Worm (Caenorhabditis elegans): ENCODE results near the gene T09F5.2.
"Not testable (repeated sequence)": the region's sequence is repeated elsewhere in the genome, so short reads cannot be mapped to it uniquely, and the experiment has no call there.

The T09F5.2 gene

ce11 chrV:15150661-15151060 is at the start of gene T09F5.2:
Gene T09F5.2 (plus strand): TSS chrV:15150961.
- no peak for TF ChIP-seq unc-62 (GFP tag; optimal IDR thresholded peaks at IDR 0.05)

ce11 chrV:15105893-15106598 is 44.7 kb upstream of the T09F5.2 start, which contains the start of gene C01G10.14:
Gene C01G10.14 (minus strand): TSS chrV:15105943.
- TF ChIP-seq unc-62 (GFP tag; optimal IDR thresholded peaks at IDR 0.05) = not testable (repeated sequence)

ce11 chrV:15109260-15109659 is 41.5 kb upstream of the T09F5.2 start, which contains the start of gene Y75B12A.2:
Gene Y75B12A.2 (plus strand): TSS chrV:15109560.
- TF ChIP-seq unc-62 (GFP tag; optimal IDR thresholded peaks at IDR 0.05) = no peak

ce11 chrV:15111660-15112059 is 39.1 kb upstream of the T09F5.2 start, which contains the start of gene T01G5.7:
Gene T01G5.7 (plus strand): TSS chrV:15111960.
- no peak for TF ChIP-seq unc-62 (GFP tag; optimal IDR thresholded peaks at IDR 0.05)

ce11 chrV:15113992-15114391 is 36.8 kb upstream of the T09F5.2 start, which contains the start of gene T01G5.6:
Gene T01G5.6 (minus strand): TSS chrV:15114092.
- no peak for TF ChIP-seq unc-62 (GFP tag; optimal IDR thresholded peaks at IDR 0.05)

- TF ChIP-seq unc-62 (GFP tag; optimal IDR thresholded peaks at IDR 0.05) = not testable (repeated sequence)
These were observed 34.8 kb upstream of the T09F5.2 start, which contains the start of gene T01G5.8 for ce11 chrV:15115968-15116367. Gene T01G5.8 (plus strand): TSS chrV:15116268.

ce11 chrV:15119517-15119916 is 31.2 kb upstream of the T09F5.2 start, which contains the start of gene flor-1:
Gene flor-1 (minus strand): TSS chrV:15119617.
- no peak for TF ChIP-seq unc-62 (GFP tag; optimal IDR thresholded peaks at IDR 0.05)

ce11 chrV:15125162-15125561 is 25.6 kb upstream of the T09F5.2 start, which contains the start of gene ugt-30:
Gene ugt-30 (minus strand): TSS chrV:15125262.
- not testable (repeated sequence) for TF ChIP-seq unc-62 (GFP tag; optimal IDR thresholded peaks at IDR 0.05)

ce11 chrV:15127413-15127812 is 23.3 kb upstream of the T09F5.2 start, which contains the start of gene srj-27:
Gene srj-27 (minus strand): TSS chrV:15127513.
- no peak for TF ChIP-seq unc-62 (GFP tag; optimal IDR thresholded peaks at IDR 0.05)

ce11 chrV:15127955-15128354 is 22.8 kb upstream of the T09F5.2 start, which contains the start of gene srr-7:
Gene srr-7 (plus strand): TSS chrV:15128255.
- no peak for TF ChIP-seq unc-62 (GFP tag; optimal IDR thresholded peaks at IDR 0.05)

ce11 chrV:15132423-15132822 is 18.3 kb upstream of the T09F5.2 start, which contains the start of gene str-171:
Gene str-171 (minus strand): TSS chrV:15132523.
- no peak for TF ChIP-seq unc-62 (GFP tag; optimal IDR thresholded peaks at IDR 0.05)

- no peak for TF ChIP-seq unc-62 (GFP tag; optimal IDR thresholded peaks at IDR 0.05)
These were observed 16.9 kb upstream of the T09F5.2 start for ce11 chrV:15133812-15134211.

- no peak for TF ChIP-seq unc-62 (GFP tag; optimal IDR thresholded peaks at IDR 0.05)
These were observed 14.0 kb upstream of the T09F5.2 start, which contains the start of gene aipl-1 for ce11 chrV:15136772-15137171. Gene aipl-1 (minus strand): TSS chrV:15136801.

- no peak for TF ChIP-seq unc-62 (GFP tag; optimal IDR thresholded peaks at IDR 0.05)
These were observed 10.9 kb upstream of the T09F5.2 start for ce11 chrV:15139811-15140210.

- TF ChIP-seq unc-62 (GFP tag; optimal IDR thresholded peaks at IDR 0.05) = no peak
These were observed 10.5 kb upstream of the T09F5.2 start, which contains the start of gene K08F9.3 for ce11 chrV:15140247-15140646. Gene K08F9.3 (plus strand): TSS chrV:15140547.

ce11 chrV:15143285-15143684 is 7.5 kb upstream of the T09F5.2 start, which contains the start of gene K08F9.1:
Gene K08F9.1 (minus strand): TSS chrV:15143385.
- no peak for TF ChIP-seq unc-62 (GFP tag; optimal IDR thresholded peaks at IDR 0.05)

- no peak for TF ChIP-seq unc-62 (GFP tag; optimal IDR thresholded peaks at IDR 0.05)
These were observed 7.0 kb upstream of the T09F5.2 start, which contains the start of gene K08F9.4 for ce11 chrV:15143798-15144197. Gene K08F9.4 (plus strand): TSS chrV:15144019.
